Fruit fly (Drosophila melanogaster): Measurements from ENCODE around the gene CG4669.

CG4669 gene

dm6 chr3L:5186807-5187571, 47.3 kb upstream of the CG4669 start (continued):
- peak; percentile 65 for TF ChIP-seq schlank (tag; optimal IDR thresholded peaks at IDR 0.05)
- peak; percentile 84 for TF ChIP-seq CG10147 (GFP tag; optimal IDR thresholded peaks at IDR 0.05)
- TF ChIP-seq sc (optimal IDR thresholded peaks at IDR 0.05): no peak
- TF ChIP-seq sc (GFP tag; optimal IDR thresholded peaks at IDR 0.05): peak; percentile 82
- no peak for TF ChIP-seq CG8478 (optimal IDR thresholded peaks at IDR 0.05)
- peak; percentile 79 for TF ChIP-seq twi (tag; optimal IDR thresholded peaks at IDR 0.05)
- peak; percentile 81 for TF ChIP-seq CG6272 (GFP tag; IDR thresholded peaks at IDR 0.05)
- TF ChIP-seq CG4360 (GFP tag; IDR thresholded peaks at IDR 0.05): peak; percentile 70
- peak; percentile 89 for TF ChIP-seq grau (tag; optimal IDR thresholded peaks at IDR 0.05)
- TF ChIP-seq Mes4 (GFP tag; optimal IDR thresholded peaks at IDR 0.05): peak; percentile 82
- TF ChIP-seq CG2712 (tag; optimal IDR thresholded peaks at IDR 0.05): peak; percentile 93
- peak; percentile 80 for TF ChIP-seq ewg (GFP tag; optimal IDR thresholded peaks at IDR 0.05)
- peak; percentile 87 for TF ChIP-seq CoRest (tag; optimal IDR thresholded peaks at IDR 0.05)
- TF ChIP-seq CG2116 (GFP tag; optimal IDR thresholded peaks at IDR 0.05): peak; percentile 39
- TF ChIP-seq insv (GFP tag; optimal IDR thresholded peaks at IDR 0.05): peak in 1 of 2 experiments; percentile 68
- peak; percentile 90 for TF ChIP-seq Fer1 (GFP tag; optimal IDR thresholded peaks at IDR 0.05)
- TF ChIP-seq CG18619 (GFP tag; optimal IDR thresholded peaks at IDR 0.05): peak; percentile 89
- peak in 1 of 3 experiments; percentile 88 for TF ChIP-seq lola (GFP tag; optimal IDR thresholded peaks at IDR 0.05)
- TF ChIP-seq stwl (tag; optimal IDR thresholded peaks at IDR 0.05): peak; percentile 56
- peak; percentile 91 for TF ChIP-seq CG11504 (tag; optimal IDR thresholded peaks at IDR 0.05)
- TF ChIP-seq Oli (tag; optimal IDR thresholded peaks at IDR 0.05): peak; percentile 93
- peak; percentile 80; the same call in 2 of the 3 replicates for TF ChIP-seq gce (GFP tag; IDR thresholded peaks at IDR 0.05)
- TF ChIP-seq CG2202 (tag; optimal IDR thresholded peaks at IDR 0.05): peak; percentile 86
- no peak for TF ChIP-seq Dip2 (GFP tag; IDR thresholded peaks at IDR 0.05)
- peak; percentile 93 for TF ChIP-seq fd96Cb (tag; optimal IDR thresholded peaks at IDR 0.05)
- TF ChIP-seq bbx (GFP tag; IDR thresholded peaks at IDR 0.05; ENCODE audit: partially characterized antibody): no peak
- no peak for TF ChIP-seq HLH4C (GFP tag; IDR thresholded peaks at IDR 0.05; ENCODE audit: partially characterized antibody)
- peak; percentile 34 for TF ChIP-seq Nf-YC (tag; optimal IDR thresholded peaks at IDR 0.05)
- peak; percentile 90 for TF ChIP-seq ATbp (GFP tag; optimal IDR thresholded peaks at IDR 0.05)
- peak; percentile 74 for TF ChIP-seq CG6683 (GFP tag; optimal IDR thresholded peaks at IDR 0.05)
- peak; percentile 79 for TF ChIP-seq Bteb2 (GFP tag; optimal IDR thresholded peaks at IDR 0.05)
- TF ChIP-seq CG18476 (GFP tag; optimal IDR thresholded peaks at IDR 0.05): peak; percentile 75
- no peak for TF ChIP-seq vnd (GFP tag; IDR thresholded peaks at IDR 0.05; ENCODE audit: partially characterized antibody)
- TF ChIP-seq CG11723 (GFP tag; optimal IDR thresholded peaks at IDR 0.05): peak; percentile 69
- peak; percentile 73 for TF ChIP-seq pho (GFP tag; optimal IDR thresholded peaks at IDR 0.05)
- TF ChIP-seq Lim3 (GFP tag; IDR thresholded peaks at IDR 0.05): peak; percentile 76
- peak; percentile 39 for TF ChIP-seq Ravus (GFP tag; IDR thresholded peaks at IDR 0.05)
- peak; percentile 82 for TF ChIP-seq Rx (GFP tag; IDR thresholded peaks at IDR 0.05)
- peak; percentile 24 for TF ChIP-seq yki (optimal IDR thresholded peaks at IDR 0.05)
- no peak for TF ChIP-seq unc-4 (GFP tag; IDR thresholded peaks at IDR 0.05; ENCODE audit: partially characterized antibody)
- TF ChIP-seq dimm (GFP tag; IDR thresholded peaks at IDR 0.05): peak; percentile 73
- no peak for TF ChIP-seq pfk (GFP tag; optimal IDR thresholded peaks at IDR 0.05)
- TF ChIP-seq Spps (tag; optimal IDR thresholded peaks at IDR 0.05): peak; percentile 84
- peak; percentile 85 for TF ChIP-seq scrt (GFP tag; optimal IDR thresholded peaks at IDR 0.05)
- TF ChIP-seq CG15073 (GFP tag; optimal IDR thresholded peaks at IDR 0.05): peak; percentile 45
- TF ChIP-seq kah (GFP tag; optimal IDR thresholded peaks at IDR 0.05): peak; percentile 59
- peak; percentile 87 for TF ChIP-seq mam (GFP tag; optimal IDR thresholded peaks at IDR 0.05)
- TF ChIP-seq GATAe (GFP tag; conservative IDR thresholded peaks at IDR 0.05): peak; percentile 47; the same call in 1 of the 2 replicates
- TF ChIP-seq CG1647 (GFP tag; optimal IDR thresholded peaks at IDR 0.05): peak; percentile 87

Data from whole organism, embryonic.